Worm (Caenorhabditis elegans): ENCODE results near the gene C38H2.3.

C38H2.3 gene

DNA sequence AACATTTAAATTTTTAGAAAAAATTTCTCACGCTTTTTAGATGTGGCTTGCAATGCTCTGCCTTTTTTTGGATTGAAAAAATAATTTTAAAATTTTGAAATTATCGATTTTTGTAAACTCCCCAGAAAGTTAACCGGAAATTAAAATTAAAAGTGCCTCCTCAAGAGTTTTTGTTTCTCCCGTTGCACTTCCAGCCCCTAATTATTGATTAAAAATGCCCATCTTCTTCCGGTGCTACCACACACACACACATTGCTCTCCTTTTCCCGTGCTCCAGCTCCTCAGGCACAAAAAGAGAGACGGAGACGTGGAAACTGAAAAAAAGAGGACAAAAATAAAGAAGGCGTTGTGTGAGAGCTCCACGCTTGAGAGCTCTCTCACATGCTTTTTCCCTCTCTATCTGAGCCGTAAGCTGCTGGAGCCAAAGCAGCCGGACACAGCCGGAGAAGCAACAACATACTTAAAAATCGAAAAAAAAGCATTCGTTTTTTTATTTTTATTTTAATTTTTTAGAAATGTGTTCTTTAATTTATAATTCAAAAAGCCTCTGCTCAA lies 18.9 kb downstream of the C38H2.3 start:
- TF ChIP-seq unc-55 (GFP tag; optimal IDR thresholded peaks at IDR 0.05): peak; percentile 44
- no peak for TF ChIP-seq nhr-23 (tag; optimal IDR thresholded peaks at IDR 0.05)
- peak in 1 of 2 experiments; percentile 24 for TF ChIP-seq lsy-2 (tag; optimal IDR thresholded peaks at IDR 0.05)
- peak; percentile 10 for TF ChIP-seq zag-1 (tag; optimal IDR thresholded peaks at IDR 0.05)
- peak; percentile 18 for TF ChIP-seq nhr-129 (tag; optimal IDR thresholded peaks at IDR 0.05)
- peak; percentile 45 for TF ChIP-seq C34F6.9 (tag; optimal IDR thresholded peaks at IDR 0.05)
- no peak for TF ChIP-seq peb-1 (tag; optimal IDR thresholded peaks at IDR 0.05)

- TF ChIP-seq nhr-21 (tag; optimal IDR thresholded peaks at IDR 0.05) (no peak), elt-3 (tag; optimal IDR thresholded peaks at IDR 0.05) (no peak), elt-1 (tag; optimal IDR thresholded peaks at IDR 0.05) (no peak), nhr-11 (tag; optimal IDR thresholded peaks at IDR 0.05) (no peak), skn-1 (tag; optimal IDR thresholded peaks at IDR 0.05) (no peak), F13H6.1 (tag; optimal IDR thresholded peaks at IDR 0.05) (no peak), unc-39 (tag; optimal IDR thresholded peaks at IDR 0.05) (no peak), peb-1 (tag; optimal IDR thresholded peaks at IDR 0.05) (no peak), lin-39 (tag; optimal IDR thresholded peaks at IDR 0.05) (no peak), lin-13 (GFP tag; optimal IDR thresholded peaks at IDR 0.05) (no peak), nhr-10 (tag; optimal IDR thresholded peaks at IDR 0.05) (no peak), nhr-25 (tag; optimal IDR thresholded peaks at IDR 0.05) (no peak), snpc-4 (tag; optimal IDR thresholded peaks at IDR 0.05) (no peak), egl-27 (tag; optimal IDR thresholded peaks at IDR 0.05) (no peak), ceh-82 (tag; optimal IDR thresholded peaks at IDR 0.05) (no peak)
These were observed 21.7 kb downstream of the C38H2.3 start, which contains the start of gene tbc-8 for ce11 chrIII:10364656-10365055. Gene tbc-8 (plus strand): TSS chrIII:10364956.

- peak in 1 of 2 experiments; percentile 47 for TF ChIP-seq lsy-2 (tag; optimal IDR thresholded peaks at IDR 0.05)
- TF ChIP-seq R02D3.7 (tag; optimal IDR thresholded peaks at IDR 0.05): no peak
- TF ChIP-seq mbf-1 (tag; optimal IDR thresholded peaks at IDR 0.05): no peak
- TF ChIP-seq elt-3 (tag; optimal IDR thresholded peaks at IDR 0.05): no peak
- TF ChIP-seq mab-5 (tag; optimal IDR thresholded peaks at IDR 0.05): no peak
- TF ChIP-seq ZK546.5 (tag; optimal IDR thresholded peaks at IDR 0.05): no peak
These were observed 23.5 kb downstream of the C38H2.3 start for ce11 chrIII:10362920-10363319.

- TF ChIP-seq elt-3 (tag; optimal IDR thresholded peaks at IDR 0.05): no peak
- TF ChIP-seq mbf-1 (tag; optimal IDR thresholded peaks at IDR 0.05): no peak
- no peak for TF ChIP-seq unc-62 (GFP tag; optimal IDR thresholded peaks at IDR 0.05)
- no peak for TF ChIP-seq lin-11 (tag; optimal IDR thresholded peaks at IDR 0.05)
- TF ChIP-seq ztf-4 (tag; optimal IDR thresholded peaks at IDR 0.05): no peak
These were observed 24.9 kb downstream of the C38H2.3 start for ce11 chrIII:10361456-10361855.

DNA sequence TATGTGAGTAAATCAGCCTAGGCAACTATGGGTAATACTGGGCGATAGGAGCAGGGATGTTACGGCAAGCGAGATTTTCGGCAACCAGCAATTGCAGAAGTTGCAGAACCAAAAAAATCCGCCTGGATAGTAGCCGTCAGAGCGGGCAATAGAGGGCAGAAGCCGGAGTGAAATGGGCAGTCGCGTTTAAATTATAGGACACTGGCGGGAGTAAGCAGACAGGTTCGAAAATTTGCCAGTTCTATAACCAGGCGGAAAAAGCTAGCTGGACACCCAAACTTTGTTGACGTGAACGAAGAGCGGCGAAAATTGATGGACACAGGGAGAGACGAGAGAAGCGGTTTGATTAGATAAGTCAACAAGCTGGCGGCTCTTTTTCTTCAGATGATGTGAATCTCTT lies 26.5 kb downstream of the C38H2.3 start:
- no peak for TF ChIP-seq ceh-82 (tag; optimal IDR thresholded peaks at IDR 0.05)
- TF ChIP-seq elt-3 (tag; optimal IDR thresholded peaks at IDR 0.05): no peak
- no peak for TF ChIP-seq blmp-1 (tag; optimal IDR thresholded peaks at IDR 0.05; ENCODE audit: insufficient read depth)
- no peak for TF ChIP-seq nhr-129 (tag; optimal IDR thresholded peaks at IDR 0.05)
- no peak for TF ChIP-seq fos-1 (tag; optimal IDR thresholded peaks at IDR 0.05)
- TF ChIP-seq mbf-1 (tag; optimal IDR thresholded peaks at IDR 0.05): no peak
- TF ChIP-seq nhr-21 (tag; optimal IDR thresholded peaks at IDR 0.05): no peak
- no peak for TF ChIP-seq lin-11 (tag; optimal IDR thresholded peaks at IDR 0.05)
- no peak for TF ChIP-seq ZK546.5 (tag; optimal IDR thresholded peaks at IDR 0.05)
- no peak for TF ChIP-seq snpc-4 (tag; optimal IDR thresholded peaks at IDR 0.05)
- TF ChIP-seq aly-2 (tag; optimal IDR thresholded peaks at IDR 0.05): no peak
- TF ChIP-seq alr-1 (tag; optimal IDR thresholded peaks at IDR 0.05): no peak
- no peak for TF ChIP-seq zag-1 (tag; optimal IDR thresholded peaks at IDR 0.05)
- TF ChIP-seq nhr-25 (tag; optimal IDR thresholded peaks at IDR 0.05): no peak
- no peak for TF ChIP-seq nhr-77 (tag; optimal IDR thresholded peaks at IDR 0.05)
- TF ChIP-seq unc-55 (GFP tag; optimal IDR thresholded peaks at IDR 0.05): no peak
- no peak for TF ChIP-seq C34F6.9 (tag; optimal IDR thresholded peaks at IDR 0.05)
- no peak for TF ChIP-seq ama-1 (optimal IDR thresholded peaks at IDR 0.05)
- no peak for TF ChIP-seq nhr-23 (tag; optimal IDR thresholded peaks at IDR 0.05)
- TF ChIP-seq F13H6.1 (tag; optimal IDR thresholded peaks at IDR 0.05): no peak

All from whole organism, L2 larva.